Fruit fly (Drosophila melanogaster) whole organism, embryonic: Measurements from ENCODE around the gene CG31068.

Source experiments
- ATbp ChIP-seq: fragments of 200-800 bp; sonication (Bioruptor generic); optimal IDR thresholded peaks from 2 replicates; lab custom pipeline; 2017; ENCODE audit warnings: missing biosample characterization, mild to moderate bottlenecking, missing genetic modification characterization, missing genetic modification reagents
- Ada2b ChIP-seq: fragments of 200-800 bp; sonication (Bioruptor generic); IDR thresholded peaks from 2 replicates; pipeline ENCODE4 v1.3.6; 2022; ENCODE audit warnings: missing biosample characterization, missing genetic modification characterization
- Blimp-1 ChIP-seq: fragments of 200-800 bp; sonication (Bioruptor generic); optimal IDR thresholded peaks from 3 replicates; lab custom pipeline; 2018; ENCODE audit warnings: missing biosample characterization, missing genetic modification characterization, mild to moderate bottlenecking, moderate library complexity, missing genetic modification reagents
- CG10321 ChIP-seq: fragments of 200-800 bp; sonication (Bioruptor generic); IDR thresholded peaks from 2 replicates; pipeline ENCODE4 v1.3.6; 2022; ENCODE audit warnings: missing biosample characterization, missing genetic modification characterization
- CG10431 ChIP-seq: fragments of 200-800 bp; sonication (Bioruptor generic); optimal IDR thresholded peaks from 3 replicates; lab custom pipeline; 2018; ENCODE audit warnings: missing biosample characterization, mild to moderate bottlenecking, missing genetic modification characterization
- CG10462 ChIP-seq: fragments of 200-800 bp; sonication (Bioruptor generic); optimal IDR thresholded peaks from 2 replicates; lab custom pipeline; 2016; ENCODE audit warnings: missing biosample characterization, missing genetic modification characterization
- CG10543 ChIP-seq: fragments of 200-800 bp; sonication (Bioruptor generic); optimal IDR thresholded peaks from 3 replicates; lab custom pipeline; 2017; ENCODE audit warnings: missing biosample characterization, mild to moderate bottlenecking, missing genetic modification characterization, moderate library complexity
- CG11456 ChIP-seq: fragments of 200-800 bp; sonication (Bioruptor generic); IDR thresholded peaks from 3 replicates; pipeline ENCODE4 v1.3.6; 2022; ENCODE audit warnings: missing biosample characterization, missing genetic modification characterization
- CG11695 ChIP-seq: fragments of 200-800 bp; sonication (Bioruptor generic); IDR thresholded peaks from 3 replicates; pipeline ENCODE4 v1.3.6; 2022; ENCODE audit warnings: missing biosample characterization, missing genetic modification characterization
- CG12391 ChIP-seq: fragments of 200-800 bp; sonication (Bioruptor generic); optimal IDR thresholded peaks from 3 replicates; lab custom pipeline; 2018; ENCODE audit warnings: missing biosample characterization, mild to moderate bottlenecking, missing genetic modification characterization, moderate library complexity
- CG14710 ChIP-seq: fragments of 200-800 bp; sonication (Bioruptor generic); optimal IDR thresholded peaks from 3 replicates; lab custom pipeline; 2019; ENCODE audit warnings: missing biosample characterization, mild to moderate bottlenecking, missing genetic modification characterization, moderate library complexity
- CG15269 ChIP-seq: fragments of 200-800 bp; sonication (Bioruptor generic); optimal IDR thresholded peaks from 2 replicates; lab custom pipeline; 2018; ENCODE audit warnings: missing biosample characterization, mild to moderate bottlenecking, missing genetic modification characterization, moderate library complexity
- CG17186 ChIP-seq: fragments of 200-800 bp; sonication (Bioruptor generic); optimal IDR thresholded peaks from 3 replicates; lab custom pipeline; 2017; ENCODE audit warnings: missing biosample characterization, missing genetic modification reagents, missing genetic modification characterization
- CG17912 ChIP-seq: fragments of 200-800 bp; sonication (Bioruptor generic); optimal IDR thresholded peaks from 2 replicates; lab custom pipeline; 2018; ENCODE audit warnings: missing biosample characterization, mild to moderate bottlenecking, missing genetic modification characterization
- CG30020 ChIP-seq: fragments of 200-800 bp; optimal IDR thresholded peaks from 2 replicates; lab custom pipeline; 2019; ENCODE audit warnings: missing biosample characterization, mild to moderate bottlenecking, missing genetic modification characterization, moderate library complexity
- CG3065 ChIP-seq: fragments of 200-800 bp; sonication (Bioruptor generic); optimal IDR thresholded peaks from 2 replicates; lab custom pipeline; 2016; ENCODE audit warnings: missing biosample characterization, missing genetic modification characterization
- CG31224 ChIP-seq: fragments of 200-800 bp; sonication (Bioruptor generic); IDR thresholded peaks from 2 replicates; pipeline ENCODE4 v1.3.6; 2022; ENCODE audit warnings: missing biosample characterization, missing genetic modification characterization
- CG32532 ChIP-seq: fragments of 200-800 bp; sonication (Bioruptor generic); IDR thresholded peaks from 2 replicates; pipeline ENCODE4 v1.3.6; 2022; ENCODE audit warnings: missing biosample characterization, missing genetic modification characterization
- CG32767 ChIP-seq: fragments of 200-800 bp; sonication (Bioruptor generic); IDR thresholded peaks from 2 replicates; pipeline ENCODE4 v1.3.6; 2022; ENCODE audit warnings: missing biosample characterization, missing genetic modification characterization
- CG43689 ChIP-seq: fragments of 200-800 bp; sonication (Bioruptor generic); IDR thresholded peaks from 2 replicates; pipeline ENCODE4 v1.3.6; 2022; ENCODE audit warnings: missing biosample characterization, missing genetic modification characterization
- CG4424 ChIP-seq: fragments of 200-800 bp; sonication (Bioruptor generic); optimal IDR thresholded peaks from 3 replicates; lab custom pipeline; 2016; ENCODE audit warnings: missing biosample characterization, missing genetic modification characterization
- CG5180 ChIP-seq: fragments of 200-800 bp; sonication (Bioruptor generic); optimal IDR thresholded peaks from 3 replicates; lab custom pipeline; 2017; ENCODE audit warnings: missing biosample characterization, missing genetic modification characterization, mild to moderate bottlenecking, moderate library complexity, missing genetic modification reagents
- CG6813 ChIP-seq: fragments of 200-800 bp; sonication (Bioruptor generic); optimal IDR thresholded peaks from 2 replicates; lab custom pipeline; 2017; ENCODE audit warnings: missing biosample characterization, missing genetic modification characterization, mild to moderate bottlenecking, moderate library complexity, missing genetic modification reagents
- CG7556 ChIP-seq: fragments of 200-800 bp; sonication (Bioruptor generic); optimal IDR thresholded peaks from 2 replicates; lab custom pipeline; 2017; ENCODE audit warnings: missing biosample characterization, mild to moderate bottlenecking, missing genetic modification characterization
- Camta ChIP-seq: fragments of 200-800 bp; sonication (Bioruptor generic); optimal IDR thresholded peaks from 2 replicates; lab custom pipeline; 2016; ENCODE audit warnings: missing biosample characterization, missing genetic modification characterization
- Dad ChIP-seq: fragments of 200-800 bp; sonication (Bioruptor generic); optimal IDR thresholded peaks from 3 replicates; lab custom pipeline; 2016; ENCODE audit warnings: missing biosample characterization, missing genetic modification characterization
- Dll ChIP-seq: fragments of 200-800 bp; sonication (Bioruptor generic); IDR thresholded peaks from 4 replicates; pipeline ENCODE4 v1.3.6; 2022; ENCODE audit warnings: missing biosample characterization, missing genetic modification characterization; ENCODE audit not compliant: partially characterized antibody
- Lpt ChIP-seq: fragments of >200 bp; optimal IDR thresholded peaks from 2 replicates; lab custom pipeline; 2018; ENCODE audit warnings: missing biosample characterization, missing genetic modification characterization
- MTF-1 ChIP-seq: fragments of 200-800 bp; sonication (Bioruptor generic); optimal IDR thresholded peaks from 2 replicates; lab custom pipeline; 2018; ENCODE audit warnings: missing biosample characterization, mild to moderate bottlenecking, missing genetic modification characterization, borderline replicate concordance
- NC2β ChIP-seq: fragments of 200-800 bp; sonication (Bioruptor generic); optimal IDR thresholded peaks from 2 replicates; lab custom pipeline; 2016; ENCODE audit warnings: missing biosample characterization, missing genetic modification characterization
- Ravus ChIP-seq: fragments of 200-800 bp; sonication (Bioruptor generic); IDR thresholded peaks from 2 replicates; pipeline ENCODE4 v1.3.6; 2022; ENCODE audit warnings: missing biosample characterization, missing genetic modification characterization
- Sin3A ChIP-seq: fragments of >200 bp; optimal IDR thresholded peaks from 2 replicates; lab custom pipeline; 2018
- Sry-δ ChIP-seq: fragments of 200-800 bp; sonication (Bioruptor generic); optimal IDR thresholded peaks from 2 replicates; lab custom pipeline; 2016; ENCODE audit warnings: missing biosample characterization, missing genetic modification characterization
- ara ChIP-seq: fragments of 200-800 bp; sonication (Bioruptor generic); IDR thresholded peaks from 2 replicates; pipeline ENCODE4 v1.3.6; 2022; ENCODE audit warnings: missing biosample characterization, missing genetic modification characterization
- bcd ChIP-seq: fragments of 200-800 bp; sonication (Bioruptor generic); optimal IDR thresholded peaks from 2 replicates; lab custom pipeline; 2017; ENCODE audit warnings: missing biosample characterization, mild to moderate bottlenecking, missing genetic modification characterization
- cad ChIP-seq: fragments of >200 bp; optimal IDR thresholded peaks from 2 replicates; lab custom pipeline; 2017; ENCODE audit warnings: missing biosample characterization, missing genetic modification characterization
- esg ChIP-seq: fragments of 200-800 bp; sonication (Bioruptor generic); conservative IDR thresholded peaks from 2 replicates; pipeline ENCODE4 v1.3.6; 2022; ENCODE audit warnings: missing biosample characterization, missing genetic modification characterization
- grau ChIP-seq: fragments of 200-800 bp; optimal IDR thresholded peaks from 3 replicates; lab custom pipeline; 2019; ENCODE audit warnings: missing biosample characterization, mild to moderate bottlenecking, missing genetic modification characterization, moderate library complexity
- hbn ChIP-seq: fragments of 200-800 bp; sonication (Bioruptor generic); IDR thresholded peaks from 2 replicates; pipeline ENCODE4 v1.3.6; 2022; ENCODE audit warnings: missing biosample characterization, missing genetic modification characterization; ENCODE audit not compliant: partially characterized antibody
- jigr1 ChIP-seq: fragments of 200-800 bp; sonication (Bioruptor generic); IDR thresholded peaks from 3 replicates; pipeline ENCODE4 v1.3.6; 2022; ENCODE audit warnings: missing biosample characterization, missing genetic modification characterization
- pum ChIP-seq: fragments of 200-800 bp; sonication (Bioruptor generic); optimal IDR thresholded peaks from 2 replicates; lab custom pipeline; 2016; ENCODE audit warnings: missing biosample characterization, missing genetic modification characterization
- row ChIP-seq: fragments of 200-800 bp; sonication (Bioruptor generic); IDR thresholded peaks from 3 replicates; pipeline ENCODE4 v1.3.6; 2022; ENCODE audit warnings: missing biosample characterization, missing genetic modification characterization
- scrt ChIP-seq: fragments of 200-800 bp; sonication (Bioruptor generic); optimal IDR thresholded peaks from 2 replicates; lab custom pipeline; 2018; ENCODE audit warnings: missing biosample characterization, mild to moderate bottlenecking, missing genetic modification characterization, moderate library complexity
- sisA ChIP-seq: fragments of 200-800 bp; sonication (Bioruptor generic); IDR thresholded peaks from 2 replicates; pipeline ENCODE4 v1.3.6; 2022; ENCODE audit warnings: missing biosample characterization, missing genetic modification characterization
- slou ChIP-seq: fragments of 200-800 bp; sonication (Bioruptor generic); optimal IDR thresholded peaks from 3 replicates; lab custom pipeline; 2016; ENCODE audit warnings: missing biosample characterization, missing genetic modification characterization
- sqz ChIP-seq: fragments of 200-800 bp; sonication (Bioruptor generic); optimal IDR thresholded peaks from 3 replicates; lab custom pipeline; 2018; ENCODE audit warnings: missing biosample characterization, mild to moderate bottlenecking, missing genetic modification characterization
- tap ChIP-seq: fragments of 200-800 bp; optimal IDR thresholded peaks from 3 replicates; lab custom pipeline; 2019; ENCODE audit warnings: missing biosample characterization, mild to moderate bottlenecking, missing genetic modification characterization, moderate library complexity
- tio ChIP-seq: fragments of 200-800 bp; sonication (Bioruptor generic); optimal IDR thresholded peaks from 2 replicates; lab custom pipeline; 2017; ENCODE audit warnings: missing biosample characterization, missing genetic modification characterization, inconsistent platforms
- trem ChIP-seq: fragments of 200-800 bp; optimal IDR thresholded peaks from 3 replicates; lab custom pipeline; 2019; ENCODE audit warnings: missing biosample characterization, mild to moderate bottlenecking, missing genetic modification characterization, moderate library complexity
- ttk ChIP-seq: fragments of 200-800 bp; sonication (Bioruptor generic); IDR thresholded peaks from 2 replicates; pipeline ENCODE4 v2.1.2; 2022; ENCODE audit warnings: missing biosample characterization, missing genetic modification characterization
- unc-4 ChIP-seq: fragments of 200-800 bp; sonication (Bioruptor generic); IDR thresholded peaks from 2 replicates; pipeline ENCODE4 v1.3.6; 2022; ENCODE audit warnings: missing biosample characterization, missing genetic modification characterization; ENCODE audit not compliant: partially characterized antibody

Gene CG31068

DNA sequence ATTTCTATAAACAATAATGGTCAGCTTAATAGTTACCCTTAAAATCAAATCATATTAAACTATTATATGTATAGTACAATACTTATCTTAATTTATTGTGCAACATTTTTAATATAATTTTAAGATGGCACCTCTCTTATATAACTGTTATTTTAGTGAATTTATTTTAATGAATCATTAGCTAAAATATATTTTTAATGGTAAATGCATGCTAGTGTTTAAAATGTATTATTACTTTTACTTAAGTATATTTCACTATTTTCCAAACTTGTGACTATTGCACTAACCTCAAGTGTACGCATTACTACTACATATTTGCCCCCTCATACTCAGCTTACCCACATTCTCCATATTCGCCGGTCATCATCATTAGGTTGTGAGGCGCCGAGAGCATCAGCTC is 12.8 kb downstream of the CG31068 start (continued):
- TF ChIP-seq bcd (GFP tag; lab: Kevin White, UChicago) (peak; percentile 67), Camta (GFP tag; lab: Kevin White, UChicago) (no peak), Blimp-1 (peak; percentile 88), CG10321 (GFP tag; lab: Robert Waterston, UW) (no peak), CG4424 (GFP tag; lab: Kevin White, UChicago) (peak; percentile 42), Ada2b (GFP tag; lab: Robert Waterston, UW) (no peak), jigr1 (no peak), hbn (GFP tag; lab: Robert Waterston, UW) (no peak), Dad (GFP tag; lab: Kevin White, UChicago) (no peak), Ravus (no peak; the same call in 1 of the 2 replicates), CG31224 (GFP tag; lab: Robert Waterston, UW) (no peak), CG32532 (GFP tag; lab: Robert Waterston, UW) (peak; percentile 80; the same call in 1 of the 2 replicates), ara (GFP tag; lab: Robert Waterston, UW) (no peak), CG30020 (tag; lab: Kevin White, UChicago) (peak; percentile 68), tap (tag; lab: Kevin White, UChicago) (peak; percentile 91), CG7556 (GFP tag; lab: Kevin White, UChicago) (peak; percentile 86), row (GFP tag; lab: Robert Waterston, UW) (peak; percentile 75), CG6813 (GFP tag; lab: Kevin White, UChicago) (peak; percentile 53), MTF-1 (GFP tag; lab: Kevin White, UChicago) (no peak), CG15269 (tag; lab: Kevin White, UChicago) (peak; percentile 91), Dll (GFP tag; lab: Robert Waterston, UW) (no peak), Sry-δ (GFP tag; lab: Kevin White, UChicago) (no peak), sisA (GFP tag; lab: Robert Waterston, UW) (peak; percentile 40; the same call in 1 of the 2 replicates), CG5180 (GFP tag; lab: Kevin White, UChicago) (peak; percentile 48), grau (tag; lab: Kevin White, UChicago) (peak; percentile 91), cad (GFP tag; lab: Kevin White, UChicago) (no peak), CG17186 (GFP tag; lab: Kevin White, UChicago) (no peak), esg (GFP tag; lab: Robert Waterston, UW) (peak; percentile 68), CG43689 (GFP tag; lab: Robert Waterston, UW) (no peak), pum (no peak), unc-4 (GFP tag; lab: Robert Waterston, UW) (no peak), CG17912 (no peak), tio (GFP tag; lab: Kevin White, UChicago) (no peak), ttk (peak; percentile 52; the same call in 1 of the 2 replicates), NC2β (no peak), CG10431 (GFP tag; lab: Kevin White, UChicago) (peak; percentile 27), CG10462 (no peak), CG12391 (tag; lab: Kevin White, UChicago) (peak; percentile 91), trem (tag; lab: Kevin White, UChicago) (peak; percentile 87), Sin3A (no peak), CG14710 (peak; percentile 92), CG11456 (no peak), CG32767 (GFP tag; lab: Robert Waterston, UW) (peak; percentile 57; the same call in 1 of the 2 replicates), Lpt (no peak), CG11695 (GFP tag; lab: Robert Waterston, UW) (peak; percentile 89; the same call in 2 of the 3 replicates), slou (no peak), scrt (GFP tag; lab: Kevin White, UChicago) (peak; percentile 64), ATbp (GFP tag; lab: Kevin White, UChicago) (peak; percentile 53), CG10543 (GFP tag; lab: Kevin White, UChicago) (peak; percentile 13), sqz (GFP tag; lab: Kevin White, UChicago) (no peak), CG3065 (GFP tag; lab: Kevin White, UChicago) (peak; percentile 12)
